Worm (Caenorhabditis elegans) whole organism, mixed stage, embryonic: ENCODE results near the gene K09C6.3.
"Not testable (repeated sequence)": the region's sequence is repeated elsewhere in the genome, so short reads cannot be mapped to it uniquely, and the experiment has no call there.

Experiments used
- M03D4.4 ChIP-seq: sonication (generic microtip); optimal IDR thresholded peaks from 2 replicates; lab custom pipeline; 2017; ENCODE audit warnings: mild to moderate bottlenecking, missing genetic modification characterization, missing compliant biosample characterization
- bed-3 ChIP-seq: fragments of 200-800 bp; sonication (Bioruptor generic); optimal IDR thresholded peaks from 3 replicates; lab custom pipeline; 2018; ENCODE audit warnings: mild to moderate bottlenecking, missing genetic modification characterization, moderate library complexity, missing compliant biosample characterization
- ceh-39 ChIP-seq: fragments of 150-350 bp; optimal IDR thresholded peaks from 2 replicates; lab custom pipeline; 2014; ENCODE audit warnings: missing biosample characterization, missing genetic modification characterization
- ceh-43 ChIP-seq: fragments of 200-800 bp; sonication (Bioruptor generic); optimal IDR thresholded peaks from 2 replicates; lab custom pipeline; 2018; ENCODE audit warnings: mild to moderate bottlenecking, missing genetic modification characterization, moderate library complexity, missing compliant biosample characterization
- ceh-83 ChIP-seq: fragments of 200-800 bp; sonication (Bioruptor generic); optimal IDR thresholded peaks from 2 replicates; lab custom pipeline; 2018; ENCODE audit warnings: mild to moderate bottlenecking, missing genetic modification characterization, missing compliant biosample characterization
- ces-1 ChIP-seq: fragments of 150-350 bp; optimal IDR thresholded peaks from 2 replicates; lab custom pipeline; 2014; ENCODE audit warnings: missing biosample characterization, missing genetic modification reagents, missing genetic modification characterization
- cnd-1 ChIP-seq: fragments of 200-800 bp; sonication (Bioruptor generic); optimal IDR thresholded peaks from 2 replicates; lab custom pipeline; 2018; ENCODE audit warnings: mild to moderate bottlenecking, missing genetic modification characterization, missing compliant biosample characterization
- drap-1 ChIP-seq: fragments of 200-800 bp; sonication (Bioruptor generic); optimal IDR thresholded peaks from 3 replicates; lab custom pipeline; 2018; ENCODE audit warnings: mild to moderate bottlenecking, missing genetic modification characterization, missing compliant biosample characterization
- elt-3 ChIP-seq: fragments of 150-350 bp; optimal IDR thresholded peaks from 2 replicates; lab custom pipeline; 2014; ENCODE audit warnings: missing biosample characterization, missing genetic modification characterization
- flh-1 ChIP-seq: fragments of 200-800 bp; sonication (Bioruptor generic); optimal IDR thresholded peaks from 2 replicates; lab custom pipeline; 2018; ENCODE audit warnings: mild to moderate bottlenecking, missing genetic modification characterization, moderate library complexity, missing compliant biosample characterization
- hlh-1 ChIP-seq: fragments of 150-350 bp; optimal IDR thresholded peaks from 2 replicates; lab custom pipeline; 2014; ENCODE audit warnings: missing biosample characterization, missing genetic modification reagents, missing genetic modification characterization
- lsy-2 ChIP-seq: fragments of 150-350 bp; optimal IDR thresholded peaks from 2 replicates; lab custom pipeline; 2014; ENCODE audit warnings: missing biosample characterization, missing genetic modification characterization
- mab-5 ChIP-seq: fragments of 150-350 bp; optimal IDR thresholded peaks from 2 replicates; lab custom pipeline; 2014; ENCODE audit warnings: missing biosample characterization, missing genetic modification characterization
- mep-1 ChIP-seq: fragments of 150-350 bp; optimal IDR thresholded peaks from 2 replicates; lab custom pipeline; 2017; ENCODE audit warnings: missing biosample characterization, missing genetic modification reagents, missing genetic modification characterization, inconsistent platforms
- mls-2 ChIP-seq: sonication (generic microtip); optimal IDR thresholded peaks from 2 replicates; lab custom pipeline; 2016; ENCODE audit warnings: mild to moderate bottlenecking, missing genetic modification characterization, moderate library complexity, missing compliant biosample characterization
- nhr-12 ChIP-seq: fragments of 150-350 bp; optimal IDR thresholded peaks from 2 replicates; lab custom pipeline; 2014; ENCODE audit warnings: missing biosample characterization, missing genetic modification characterization
- nhr-2 ChIP-seq: fragments of 150-350 bp; optimal IDR thresholded peaks from 2 replicates; lab custom pipeline; 2014; ENCODE audit warnings: missing biosample characterization, missing genetic modification characterization
- nhr-237 ChIP-seq: fragments of 150-350 bp; optimal IDR thresholded peaks from 2 replicates; lab custom pipeline; 2014; ENCODE audit warnings: missing biosample characterization, missing genetic modification characterization
- nhr-28 ChIP-seq: fragments of 150-350 bp; optimal IDR thresholded peaks from 2 replicates; lab custom pipeline; 2014; ENCODE audit warnings: missing biosample characterization, missing genetic modification characterization
- nhr-76 ChIP-seq: sonication (generic microtip); optimal IDR thresholded peaks from 2 replicates; lab custom pipeline; 2017; ENCODE audit warnings: missing biosample characterization, missing genetic modification characterization
- sem-2 ChIP-seq: fragments of 200-800 bp; sonication (Bioruptor generic); optimal IDR thresholded peaks from 2 replicates; lab custom pipeline; 2018; ENCODE audit warnings: mild to moderate bottlenecking, missing genetic modification characterization, missing compliant biosample characterization
- snpc-4 ChIP-seq: fragments of 150-350 bp; optimal IDR thresholded peaks from 2 replicates; lab custom pipeline; 2014; ENCODE audit warnings: missing biosample characterization, missing genetic modification characterization
- sptf-1 ChIP-seq: sonication (generic microtip); optimal IDR thresholded peaks from 2 replicates; lab custom pipeline; 2017; ENCODE audit warnings: mild to moderate bottlenecking, missing genetic modification characterization, moderate library complexity, missing compliant biosample characterization
- tbx-8 ChIP-seq: fragments of 200-800 bp; sonication (Bioruptor generic); optimal IDR thresholded peaks from 2 replicates; lab custom pipeline; 2018; ENCODE audit warnings: mild to moderate bottlenecking, missing genetic modification characterization, moderate library complexity, missing compliant biosample characterization
- unc-120 ChIP-seq: sonication (generic microtip); optimal IDR thresholded peaks from 2 replicates; lab custom pipeline; 2017; ENCODE audit warnings: missing genetic modification characterization, missing compliant biosample characterization; ENCODE audit not compliant: poor library complexity, severe bottlenecking
- unc-39 ChIP-seq: fragments of 150-350 bp; optimal IDR thresholded peaks from 2 replicates; lab custom pipeline; 2014; ENCODE audit warnings: missing biosample characterization, missing genetic modification characterization
- zip-8 ChIP-seq: fragments of 150-350 bp; optimal IDR thresholded peaks from 2 replicates; lab custom pipeline; 2014; ENCODE audit warnings: missing biosample characterization, missing genetic modification characterization
- ztf-11 ChIP-seq: fragments of 150-350 bp; optimal IDR thresholded peaks from 2 replicates; lab custom pipeline; 2014; ENCODE audit warnings: missing biosample characterization, missing genetic modification characterization

K09C6.3 gene

ce11 chrV:889216-889615 lies 36.9 kb downstream of the K09C6.3 start, which contains the start of gene T02B11.6:
Gene T02B11.6 (minus strand): TSS chrV:889316.
- TF ChIP-seq elt-3 (no peak), unc-39 (tag; lab: Kevin White, UChicago) (no peak), sem-2 (GFP tag; lab: Kevin White, UChicago) (no peak), nhr-2 (no peak), bed-3 (GFP tag; lab: Kevin White, UChicago) (no peak), lsy-2 (tag; lab: Kevin White, UChicago) (no peak), unc-120 (tag; lab: Kevin White, UChicago) (no peak), mls-2 (no peak), flh-1 (GFP tag; lab: Kevin White, UChicago) (no peak), cnd-1 (tag; lab: Kevin White, UChicago) (no peak), ztf-11 (no peak), ces-1 (no peak), drap-1 (GFP tag; lab: Kevin White, UChicago) (no peak), ceh-39 (tag; lab: Kevin White, UChicago) (no peak), ceh-83 (GFP tag; lab: Kevin White, UChicago) (no peak), snpc-4 (tag; lab: Kevin White, UChicago) (no peak), mep-1 (tag; lab: Kevin White, UChicago) (no peak), nhr-237 (no peak)
- TF ChIP-seq, all 35 proteins: peak for 0

- TF ChIP-seq nhr-2 (no peak), cnd-1 (tag; lab: Kevin White, UChicago) (no peak), sem-2 (GFP tag; lab: Kevin White, UChicago) (no peak), unc-39 (tag; lab: Kevin White, UChicago) (no peak), mab-5 (tag; lab: Kevin White, UChicago) (no peak), drap-1 (GFP tag; lab: Kevin White, UChicago) (no peak), ceh-39 (tag; lab: Kevin White, UChicago) (no peak), M03D4.4 (no peak), ceh-43 (GFP tag; lab: Kevin White, UChicago) (no peak), mls-2 (no peak), nhr-28 (tag; lab: Kevin White, UChicago) (no peak)
These were observed 38.1 kb downstream of the K09C6.3 start, which contains the start of gene srlf-21 for ce11 chrV:890423-890822. Gene srlf-21 (minus strand): TSS chrV:890523.

ce11 chrV:890835-891234 lies 38.6 kb downstream of the K09C6.3 start, which contains the start of gene srlf-22:
Gene srlf-22 (plus strand): TSS chrV:891135.
- TF ChIP-seq ceh-43 (GFP tag; lab: Kevin White, UChicago); hlh-1 (tag; lab: Kevin White, UChicago); elt-3: not testable (repeated sequence)

ce11 chrV:893437-894018 lies 41.2 kb downstream of the K09C6.3 start, which contains the start of the genes srlf-23 and srlf-20:
Gene srlf-23 (minus strand): TSS chrV:893537.
Gene srlf-20 (plus strand): TSS chrV:893968.
- TF ChIP-seq hlh-1 (tag; lab: Kevin White, UChicago) (no peak), tbx-8 (GFP tag; lab: Kevin White, UChicago) (no peak), lsy-2 (tag; lab: Kevin White, UChicago) (no peak), ceh-43 (GFP tag; lab: Kevin White, UChicago) (no peak), flh-1 (GFP tag; lab: Kevin White, UChicago) (no peak), mls-2 (no peak), ces-1 (no peak), ceh-83 (GFP tag; lab: Kevin White, UChicago) (no peak), bed-3 (GFP tag; lab: Kevin White, UChicago) (no peak), cnd-1 (tag; lab: Kevin White, UChicago) (no peak), zip-8 (tag; lab: Kevin White, UChicago) (no peak)
- TF ChIP-seq, all 35 proteins: peak for 0

ce11 chrV:899087-899486 lies 46.8 kb downstream of the K09C6.3 start, which contains the start of gene nas-32:
Gene nas-32 (minus strand): TSS chrV:899187.
- no peak for TF ChIP-seq zip-8 (tag; lab: Kevin White, UChicago)
- TF ChIP-seq snpc-4 (tag; lab: Kevin White, UChicago): no peak
- no peak for TF ChIP-seq sem-2 (GFP tag; lab: Kevin White, UChicago)
- no peak for TF ChIP-seq unc-39 (tag; lab: Kevin White, UChicago)
- no peak for TF ChIP-seq elt-3
- no peak for TF ChIP-seq nhr-2
- TF ChIP-seq sptf-1 (tag; lab: Kevin White, UChicago): no peak
- TF ChIP-seq nhr-28 (tag; lab: Kevin White, UChicago): no peak
- TF ChIP-seq ceh-43 (GFP tag; lab: Kevin White, UChicago): no peak
- no peak for TF ChIP-seq tbx-8 (GFP tag; lab: Kevin White, UChicago)
- TF ChIP-seq nhr-12 (tag; lab: Kevin White, UChicago): no peak
- TF ChIP-seq mls-2: no peak
- TF ChIP-seq mep-1 (tag; lab: Kevin White, UChicago): no peak
- TF ChIP-seq unc-120 (tag; lab: Kevin White, UChicago): no peak
- TF ChIP-seq flh-1 (GFP tag; lab: Kevin White, UChicago): no peak
- TF ChIP-seq lsy-2 (tag; lab: Kevin White, UChicago): no peak
- TF ChIP-seq M03D4.4: no peak
- no peak for TF ChIP-seq hlh-1 (tag; lab: Kevin White, UChicago)
- no peak for TF ChIP-seq nhr-76 (tag; lab: Kevin White, UChicago)
- no peak for TF ChIP-seq ztf-11
- TF ChIP-seq, all 35 proteins: peak for 0
